Fruit fly (Drosophila melanogaster) whole organism, adult: ENCODE results near the gene Mi-2.

Source experiments
- CG11617 ChIP-seq: fragments of 200-800 bp; sonication (Bioruptor generic); optimal IDR thresholded peaks from 2 replicates; lab custom pipeline; 2017; ENCODE audit warnings: mild to moderate bottlenecking, missing biosample characterization, missing genetic modification reagents, missing genetic modification characterization
- CG12768 ChIP-seq: fragments of 200-800 bp; sonication (Bioruptor generic); optimal IDR thresholded peaks from 2 replicates; lab custom pipeline; 2017; ENCODE audit warnings: missing biosample characterization, missing genetic modification characterization, mild to moderate bottlenecking, moderate library complexity, missing genetic modification reagents
- CG14711 ChIP-seq: fragments of 200-800 bp; sonication (Bioruptor generic); optimal IDR thresholded peaks from 2 replicates; lab custom pipeline; 2018; ENCODE audit warnings: missing biosample characterization, mild to moderate bottlenecking, missing genetic modification characterization, moderate library complexity
- CG1620 ChIP-seq: fragments of 200-800 bp; sonication (Bioruptor generic); optimal IDR thresholded peaks from 2 replicates; lab custom pipeline; 2016; ENCODE audit warnings: missing biosample characterization, missing genetic modification characterization
- CG33017 ChIP-seq: fragments of 200-800 bp; sonication (Bioruptor generic); optimal IDR thresholded peaks from 2 replicates; lab custom pipeline; 2018; ENCODE audit warnings: missing biosample characterization, mild to moderate bottlenecking, missing genetic modification characterization, moderate library complexity
- CG5204 ChIP-seq: fragments of 200-800 bp; sonication (Bioruptor generic); optimal IDR thresholded peaks from 2 replicates; lab custom pipeline; 2016; ENCODE audit warnings: missing biosample characterization, missing genetic modification characterization
- CG7045 ChIP-seq: fragments of 200-800 bp; sonication (Bioruptor generic); optimal IDR thresholded peaks from 2 replicates; lab custom pipeline; 2017; ENCODE audit warnings: missing biosample characterization, mild to moderate bottlenecking, missing genetic modification characterization
- CG7101 ChIP-seq: fragments of 200-800 bp; sonication (Bioruptor generic); optimal IDR thresholded peaks from 2 replicates; lab custom pipeline; 2018; ENCODE audit warnings: missing biosample characterization, mild to moderate bottlenecking, missing genetic modification characterization, moderate library complexity
- Clk ChIP-seq: fragments of 200-800 bp; sonication (Bioruptor generic); optimal IDR thresholded peaks from 2 replicates; lab custom pipeline; 2017; ENCODE audit warnings: missing biosample characterization, missing genetic modification characterization
- Crg-1 ChIP-seq: fragments of 200-800 bp; sonication (Bioruptor generic); optimal IDR thresholded peaks from 2 replicates; lab custom pipeline; 2016; ENCODE audit warnings: missing biosample characterization, missing genetic modification characterization
- Hr96 ChIP-seq: fragments of 200-800 bp; sonication (Bioruptor generic); optimal IDR thresholded peaks from 2 replicates; lab custom pipeline; 2016; ENCODE audit warnings: missing biosample characterization, missing genetic modification characterization
- Mnt ChIP-seq: fragments of 200-800 bp; sonication (Bioruptor generic); optimal IDR thresholded peaks from 2 replicates; lab custom pipeline; 2016; ENCODE audit warnings: missing biosample characterization, mild to moderate bottlenecking, missing genetic modification characterization
- bab1 ChIP-seq: fragments of 200-800 bp; sonication (Bioruptor generic); optimal IDR thresholded peaks from 3 replicates; lab custom pipeline; 2019; ENCODE audit warnings: missing biosample characterization, mild to moderate bottlenecking, missing genetic modification characterization, moderate library complexity
- cic ChIP-seq: fragments of 200-800 bp; sonication (Bioruptor generic); optimal IDR thresholded peaks from 2 replicates; lab custom pipeline; 2017; ENCODE audit warnings: missing biosample characterization, mild to moderate bottlenecking, missing genetic modification characterization, moderate library complexity
- cnc ChIP-seq, 2 experiments: fragments of >200 bp; optimal IDR thresholded peaks; 2 replicates each; lab custom pipeline; 2017
- kay ChIP-seq: fragments of 200-800 bp; sonication (Bioruptor generic); peaks from one replicate; lab custom pipeline; 2016; ENCODE audit warnings: missing biosample characterization, missing genetic modification characterization, borderline replicate concordance
- ovo ChIP-seq: fragments of 200-800 bp; sonication (Bioruptor generic); optimal IDR thresholded peaks from 2 replicates; lab custom pipeline; 2016; ENCODE audit warnings: missing biosample characterization, missing genetic modification characterization
- pad ChIP-seq: fragments of 200-800 bp; sonication (Bioruptor generic); optimal IDR thresholded peaks from 3 replicates; lab custom pipeline; 2017; ENCODE audit warnings: missing biosample characterization, missing genetic modification characterization, mild to moderate bottlenecking, moderate library complexity, missing genetic modification reagents
- tj ChIP-seq: fragments of 200-800 bp; sonication (Bioruptor generic); optimal IDR thresholded peaks from 3 replicates; lab custom pipeline; 2017; ENCODE audit warnings: missing biosample characterization, mild to moderate bottlenecking, missing genetic modification characterization, moderate library complexity
- toe ChIP-seq: fragments of 200-800 bp; sonication (Bioruptor generic); optimal IDR thresholded peaks from 2 replicates; lab custom pipeline; 2016; ENCODE audit warnings: missing biosample characterization, missing genetic modification characterization

Gene Mi-2

dm6 chr3L:19922833-19923745 lies 13.1 kb upstream of the Mi-2 start, which contains the start of gene Pfdn6:
Gene Pfdn6 (plus strand): TSS chr3L:19923671.
- TF ChIP-seq CG7045 (GFP tag; lab: Kevin White, UChicago): peak; percentile 79
- TF ChIP-seq toe (GFP tag; lab: Kevin White, UChicago): peak; percentile 61
- peak; percentile 65 for TF ChIP-seq ovo
- peak; percentile 70 for TF ChIP-seq CG7101 (tag; lab: Kevin White, UChicago)
- TF ChIP-seq Crg-1: peak; percentile 85
- TF ChIP-seq pad (GFP tag; lab: Kevin White, UChicago): peak; percentile 78
- peak; percentile 80 for TF ChIP-seq tj
- TF ChIP-seq CG14711 (tag; lab: Kevin White, UChicago): peak; percentile 67
- TF ChIP-seq CG11617 (GFP tag; lab: Kevin White, UChicago): peak; percentile 94
- TF ChIP-seq Clk (GFP tag; lab: Kevin White, UChicago): peak; percentile 76
- no peak for TF ChIP-seq cnc (optimal IDR thresholded peaks at IDR 0.05; lab: Kevin White, UChicago)
- TF ChIP-seq Hr96 (GFP tag; lab: Kevin White, UChicago): no peak
- peak; percentile 69 for TF ChIP-seq CG12768 (GFP tag; lab: Kevin White, UChicago)
- TF ChIP-seq bab1: peak; percentile 97
- peak; percentile 77 for TF ChIP-seq CG1620 (GFP tag; lab: Kevin White, UChicago)
- no peak for TF ChIP-seq CG5204 (GFP tag; lab: Kevin White, UChicago)
- TF ChIP-seq CG33017 (tag; lab: Kevin White, UChicago): peak; percentile 64
- no peak for TF ChIP-seq kay (GFP tag; lab: Kevin White, UChicago)
- peak; percentile 88 for TF ChIP-seq Mnt (GFP tag; lab: Kevin White, UChicago)
- peak; percentile 43 for TF ChIP-seq cic (GFP tag; lab: Kevin White, UChicago)

DNA sequence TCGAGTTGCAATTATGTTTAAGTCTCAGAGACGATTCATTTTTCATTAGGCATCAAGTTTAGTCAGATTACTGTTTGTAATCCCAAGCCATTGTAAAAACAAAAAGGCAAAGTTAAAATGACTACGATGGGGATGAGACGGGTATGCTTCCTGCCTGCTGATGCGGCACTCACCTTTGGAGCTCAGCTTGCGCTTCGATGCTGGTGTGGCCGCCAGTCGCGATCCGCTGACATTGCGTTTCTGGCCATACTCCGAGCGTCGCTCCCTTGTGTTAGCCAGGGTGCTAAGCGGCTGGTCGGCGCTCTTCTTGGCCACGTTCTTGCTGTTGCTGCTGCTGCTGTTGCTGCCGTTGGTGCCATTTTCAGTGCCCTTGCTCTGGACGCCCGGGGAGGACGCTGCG lies 10.0 kb upstream of the Mi-2 start:
- peak; percentile 91 for TF ChIP-seq tj
- TF ChIP-seq CG11617 (GFP tag; lab: Kevin White, UChicago): no peak

dm6 chr3L:19914833-19915232 lies 4.8 kb upstream of the Mi-2 start, which contains the start of gene Rpn1:
Gene Rpn1 (plus strand): TSS chr3L:19915051.
- TF ChIP-seq cnc (optimal IDR thresholded peaks at IDR 0.05; lab: Kevin White, UChicago) (peak in 1 of 2 experiments; percentile 70), bab1 (peak; percentile 55), CG7045 (GFP tag; lab: Kevin White, UChicago) (no peak), Crg-1 (no peak), cic (GFP tag; lab: Kevin White, UChicago) (no peak), CG5204 (GFP tag; lab: Kevin White, UChicago) (no peak), CG12768 (GFP tag; lab: Kevin White, UChicago) (no peak), CG14711 (tag; lab: Kevin White, UChicago) (peak; percentile 12), CG7101 (tag; lab: Kevin White, UChicago) (no peak), ovo (peak; percentile 33), pad (GFP tag; lab: Kevin White, UChicago) (no peak), kay (GFP tag; lab: Kevin White, UChicago) (no peak), Clk (GFP tag; lab: Kevin White, UChicago) (no peak), toe (GFP tag; lab: Kevin White, UChicago) (no peak), Mnt (GFP tag; lab: Kevin White, UChicago) (peak; percentile 64), CG1620 (GFP tag; lab: Kevin White, UChicago) (peak; percentile 63)

- peak; percentile 18 for TF ChIP-seq bab1
- TF ChIP-seq toe (GFP tag; lab: Kevin White, UChicago): no peak
- TF ChIP-seq CG11617 (GFP tag; lab: Kevin White, UChicago): no peak
Measured at dm6 chr3L:19913328-19913936, 3.4 kb upstream of the Mi-2 start, which contains the start of gene Mtr3. Gene Mtr3 (minus strand): TSS chr3L:19913715.

DNA sequence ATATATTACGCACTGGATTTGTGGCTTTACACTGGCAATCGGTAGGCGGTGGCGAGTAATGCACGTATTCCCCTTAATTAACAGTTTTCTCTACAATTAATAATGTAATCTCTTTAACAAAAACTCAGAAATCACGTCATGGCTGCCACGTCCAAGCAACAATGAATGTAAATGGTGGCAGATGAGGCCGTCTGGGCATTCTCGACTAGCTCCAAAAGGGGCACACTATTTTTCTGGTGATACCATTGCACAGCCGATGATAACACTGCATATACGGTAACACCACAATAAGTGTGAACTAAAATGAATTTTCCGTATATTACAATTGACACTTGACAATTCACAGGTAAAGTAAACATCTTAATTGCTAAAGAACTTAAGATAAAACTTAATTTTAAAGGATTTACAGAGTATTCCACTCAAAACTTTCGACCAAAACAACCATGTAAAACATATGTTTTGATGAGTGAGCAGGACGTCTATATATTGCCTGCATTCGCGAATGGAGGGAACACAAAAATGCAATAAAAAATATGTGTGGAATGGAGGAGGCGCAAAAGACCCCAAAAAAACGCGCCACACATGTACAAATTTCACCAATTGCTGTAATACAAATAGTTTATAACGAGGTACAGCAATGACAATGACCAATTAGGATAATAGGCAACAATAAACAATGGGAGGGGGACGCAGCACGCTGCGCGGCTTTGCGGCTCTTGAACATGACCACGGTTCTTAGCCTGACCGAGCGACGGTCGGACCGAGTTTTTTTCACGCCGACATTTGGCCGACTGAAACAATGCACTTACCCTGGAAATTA lies 571 bp downstream of the Mi-2 start:
- TF ChIP-seq Clk (GFP tag; lab: Kevin White, UChicago) (no peak), toe (GFP tag; lab: Kevin White, UChicago) (no peak), CG33017 (tag; lab: Kevin White, UChicago) (peak; percentile 43), CG5204 (GFP tag; lab: Kevin White, UChicago) (no peak), Mnt (GFP tag; lab: Kevin White, UChicago) (peak; percentile 29), kay (GFP tag; lab: Kevin White, UChicago) (no peak), ovo (no peak), CG1620 (GFP tag; lab: Kevin White, UChicago) (peak; percentile 47), CG7045 (GFP tag; lab: Kevin White, UChicago) (no peak), cic (GFP tag; lab: Kevin White, UChicago) (no peak), cnc (optimal IDR thresholded peaks at IDR 0.05; lab: Kevin White, UChicago) (no peak), Crg-1 (no peak), tj (no peak), Hr96 (GFP tag; lab: Kevin White, UChicago) (no peak), CG12768 (GFP tag; lab: Kevin White, UChicago) (no peak), pad (GFP tag; lab: Kevin White, UChicago) (peak; percentile 55), CG14711 (tag; lab: Kevin White, UChicago) (peak; percentile 48), bab1 (peak; percentile 19), CG11617 (GFP tag; lab: Kevin White, UChicago) (peak; percentile 47), CG7101 (tag; lab: Kevin White, UChicago) (peak; percentile 43)
